Worm (Caenorhabditis elegans): ENCODE measurements around the gene gpla-1.

ce11 chrV:11921689-11922517, 15.7 kb downstream of the gpla-1 start:
- TF ChIP-seq snpc-4 (tag; optimal IDR thresholded peaks at IDR 0.05) (no peak), blmp-1 (tag; optimal IDR thresholded peaks at IDR 0.05) (no peak), nhr-12 (tag; optimal IDR thresholded peaks at IDR 0.05) (no peak), ceh-39 (tag; optimal IDR thresholded peaks at IDR 0.05) (no peak), nhr-76 (tag; optimal IDR thresholded peaks at IDR 0.05) (no peak), unc-39 (tag; optimal IDR thresholded peaks at IDR 0.05) (no peak)
